Worm (Caenorhabditis elegans): ENCODE results near the gene srh-275.

- no peak for TF ChIP-seq sem-2 (GFP tag; optimal IDR thresholded peaks at IDR 0.05)
- TF ChIP-seq nhr-237 (tag; optimal IDR thresholded peaks at IDR 0.05) = no peak
- TF ChIP-seq unc-39 (tag; optimal IDR thresholded peaks at IDR 0.05) = no peak
- TF ChIP-seq snpc-4 (tag; optimal IDR thresholded peaks at IDR 0.05) = no peak
- TF ChIP-seq nhr-28 (tag; optimal IDR thresholded peaks at IDR 0.05) = no peak
- TF ChIP-seq M03D4.4 (tag; optimal IDR thresholded peaks at IDR 0.05) = no peak
- no peak for TF ChIP-seq ces-1 (GFP tag; optimal IDR thresholded peaks at IDR 0.05)
- no peak for TF ChIP-seq blmp-1 (tag; optimal IDR thresholded peaks at IDR 0.05)
- TF ChIP-seq elt-1 (tag; optimal IDR thresholded peaks at IDR 0.05; ENCODE audit: borderline replicate concordance, insufficient read depth) = no peak
- TF ChIP-seq lin-13 (tag; optimal IDR thresholded peaks at IDR 0.05) = no peak
- no peak for TF ChIP-seq pha-4 (tag; optimal IDR thresholded peaks at IDR 0.05)
- TF ChIP-seq lin-32 (GFP tag; optimal IDR thresholded peaks at IDR 0.05) = no peak
These were observed 3.3 kb upstream of the srh-275 start, which contains the start of gene nhr-149 for ce11 chrV:7349541-7349940.
